Fruit fly (Drosophila melanogaster) whole organism, adult: ENCODE measurements around the gene Syx1A.

Experiments used
- CG11617 ChIP-seq: fragments of 200-800 bp; sonication (Bioruptor generic); optimal IDR thresholded peaks from 2 replicates; lab custom pipeline; 2017; ENCODE audit warnings: mild to moderate bottlenecking, missing biosample characterization, missing genetic modification reagents, missing genetic modification characterization
- CG12768 ChIP-seq: fragments of 200-800 bp; sonication (Bioruptor generic); optimal IDR thresholded peaks from 2 replicates; lab custom pipeline; 2017; ENCODE audit warnings: missing biosample characterization, missing genetic modification characterization, mild to moderate bottlenecking, moderate library complexity, missing genetic modification reagents
- CG14711 ChIP-seq: fragments of 200-800 bp; sonication (Bioruptor generic); optimal IDR thresholded peaks from 2 replicates; lab custom pipeline; 2018; ENCODE audit warnings: missing biosample characterization, mild to moderate bottlenecking, missing genetic modification characterization, moderate library complexity
- CG1620 ChIP-seq: fragments of 200-800 bp; sonication (Bioruptor generic); optimal IDR thresholded peaks from 2 replicates; lab custom pipeline; 2016; ENCODE audit warnings: missing biosample characterization, missing genetic modification characterization
- CG33017 ChIP-seq: fragments of 200-800 bp; sonication (Bioruptor generic); optimal IDR thresholded peaks from 2 replicates; lab custom pipeline; 2018; ENCODE audit warnings: missing biosample characterization, mild to moderate bottlenecking, missing genetic modification characterization, moderate library complexity
- CG5204 ChIP-seq: fragments of 200-800 bp; sonication (Bioruptor generic); optimal IDR thresholded peaks from 2 replicates; lab custom pipeline; 2016; ENCODE audit warnings: missing biosample characterization, missing genetic modification characterization
- CG7045 ChIP-seq: fragments of 200-800 bp; sonication (Bioruptor generic); optimal IDR thresholded peaks from 2 replicates; lab custom pipeline; 2017; ENCODE audit warnings: missing biosample characterization, mild to moderate bottlenecking, missing genetic modification characterization
- CG7101 ChIP-seq: fragments of 200-800 bp; sonication (Bioruptor generic); optimal IDR thresholded peaks from 2 replicates; lab custom pipeline; 2018; ENCODE audit warnings: missing biosample characterization, mild to moderate bottlenecking, missing genetic modification characterization, moderate library complexity
- Clk ChIP-seq: fragments of 200-800 bp; sonication (Bioruptor generic); optimal IDR thresholded peaks from 2 replicates; lab custom pipeline; 2017; ENCODE audit warnings: missing biosample characterization, missing genetic modification characterization
- Crg-1 ChIP-seq: fragments of 200-800 bp; sonication (Bioruptor generic); optimal IDR thresholded peaks from 2 replicates; lab custom pipeline; 2016; ENCODE audit warnings: missing biosample characterization, missing genetic modification characterization
- Hr96 ChIP-seq: fragments of 200-800 bp; sonication (Bioruptor generic); optimal IDR thresholded peaks from 2 replicates; lab custom pipeline; 2016; ENCODE audit warnings: missing biosample characterization, missing genetic modification characterization
- Mnt ChIP-seq: fragments of 200-800 bp; sonication (Bioruptor generic); optimal IDR thresholded peaks from 2 replicates; lab custom pipeline; 2016; ENCODE audit warnings: missing biosample characterization, mild to moderate bottlenecking, missing genetic modification characterization
- bab1 ChIP-seq: fragments of 200-800 bp; sonication (Bioruptor generic); optimal IDR thresholded peaks from 3 replicates; lab custom pipeline; 2019; ENCODE audit warnings: missing biosample characterization, mild to moderate bottlenecking, missing genetic modification characterization, moderate library complexity
- cic ChIP-seq: fragments of 200-800 bp; sonication (Bioruptor generic); optimal IDR thresholded peaks from 2 replicates; lab custom pipeline; 2017; ENCODE audit warnings: missing biosample characterization, mild to moderate bottlenecking, missing genetic modification characterization, moderate library complexity
- cnc ChIP-seq, 2 experiments: fragments of >200 bp; optimal IDR thresholded peaks; 2 replicates each; lab custom pipeline; 2017
- kay ChIP-seq: fragments of 200-800 bp; sonication (Bioruptor generic); peaks from one replicate; lab custom pipeline; 2016; ENCODE audit warnings: missing biosample characterization, missing genetic modification characterization, borderline replicate concordance
- ovo ChIP-seq: fragments of 200-800 bp; sonication (Bioruptor generic); optimal IDR thresholded peaks from 2 replicates; lab custom pipeline; 2016; ENCODE audit warnings: missing biosample characterization, missing genetic modification characterization
- pad ChIP-seq: fragments of 200-800 bp; sonication (Bioruptor generic); optimal IDR thresholded peaks from 3 replicates; lab custom pipeline; 2017; ENCODE audit warnings: missing biosample characterization, missing genetic modification characterization, mild to moderate bottlenecking, moderate library complexity, missing genetic modification reagents
- tj ChIP-seq: fragments of 200-800 bp; sonication (Bioruptor generic); optimal IDR thresholded peaks from 3 replicates; lab custom pipeline; 2017; ENCODE audit warnings: missing biosample characterization, mild to moderate bottlenecking, missing genetic modification characterization, moderate library complexity
- toe ChIP-seq: fragments of 200-800 bp; sonication (Bioruptor generic); optimal IDR thresholded peaks from 2 replicates; lab custom pipeline; 2016; ENCODE audit warnings: missing biosample characterization, missing genetic modification characterization

The Syx1A gene

DNA sequence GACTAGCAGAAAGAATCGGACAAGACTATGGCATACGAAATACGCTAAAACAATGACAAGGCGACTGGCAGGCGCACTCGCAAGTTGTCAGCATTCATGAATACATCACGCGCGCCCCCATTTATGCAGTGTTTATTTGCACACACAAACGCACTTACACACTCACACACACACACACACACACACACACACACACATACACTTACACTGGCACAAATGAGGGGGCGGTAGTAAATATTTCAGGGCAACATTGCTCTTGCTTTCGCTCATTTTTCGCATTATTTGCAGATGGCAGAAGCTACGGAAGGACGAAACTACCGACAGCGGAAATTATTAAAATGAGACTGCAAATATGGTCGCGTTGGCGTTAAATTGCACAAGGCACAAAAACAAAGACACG is 25.9 kb downstream of the Syx1A start:
- TF ChIP-seq Hr96 (GFP tag; lab: Kevin White, UChicago) = no peak
- TF ChIP-seq tj (GFP tag; lab: Kevin White, UChicago) = no peak
- TF ChIP-seq Mnt (GFP tag; lab: Kevin White, UChicago) = no peak
- TF ChIP-seq toe (GFP tag; lab: Kevin White, UChicago) = no peak
- no peak for TF ChIP-seq CG5204
- TF ChIP-seq cnc (optimal IDR thresholded peaks at IDR 0.05; lab: Kevin White, UChicago) = no peak
- TF ChIP-seq CG1620 (GFP tag; lab: Kevin White, UChicago) = no peak
- no peak for TF ChIP-seq Crg-1
- TF ChIP-seq bab1 (GFP tag; lab: Kevin White, UChicago) = no peak
- no peak for TF ChIP-seq ovo (GFP tag; lab: Kevin White, UChicago)
- no peak for TF ChIP-seq kay
- TF ChIP-seq cic (GFP tag; lab: Kevin White, UChicago) = no peak

- no peak for TF ChIP-seq pad (GFP tag; lab: Kevin White, UChicago)
- no peak for TF ChIP-seq ovo (GFP tag; lab: Kevin White, UChicago)
- peak; percentile 5 for TF ChIP-seq bab1 (GFP tag; lab: Kevin White, UChicago)
- no peak for TF ChIP-seq toe (GFP tag; lab: Kevin White, UChicago)
- no peak for TF ChIP-seq CG5204
- TF ChIP-seq CG11617 (GFP tag; lab: Kevin White, UChicago) = no peak
- no peak for TF ChIP-seq tj (GFP tag; lab: Kevin White, UChicago)
- no peak for TF ChIP-seq CG7101 (tag; lab: Kevin White, UChicago)
- TF ChIP-seq CG33017 = no peak
- TF ChIP-seq Mnt (GFP tag; lab: Kevin White, UChicago) = no peak
- TF ChIP-seq CG14711 = peak; percentile 16
- no peak for TF ChIP-seq Clk (GFP tag; lab: Kevin White, UChicago)
- peak; percentile 7 for TF ChIP-seq CG1620 (GFP tag; lab: Kevin White, UChicago)
- TF ChIP-seq CG7045 (GFP tag; lab: Kevin White, UChicago) = no peak
- TF ChIP-seq cnc (optimal IDR thresholded peaks at IDR 0.05; lab: Kevin White, UChicago) = no peak
- no peak for TF ChIP-seq cic (GFP tag; lab: Kevin White, UChicago)
- TF ChIP-seq Hr96 (GFP tag; lab: Kevin White, UChicago) = no peak
- no peak for TF ChIP-seq CG12768
- peak; percentile 34 for TF ChIP-seq kay
- TF ChIP-seq Crg-1 = no peak
Measured at dm6 chr3R:24079110-24079509, 26.5 kb downstream of the Syx1A start.

dm6 chr3R:24073703-24074102 is 31.9 kb downstream of the Syx1A start:
- no peak for TF ChIP-seq CG14711
- no peak for TF ChIP-seq Mnt (GFP tag; lab: Kevin White, UChicago)
- TF ChIP-seq Crg-1 = no peak
- no peak for TF ChIP-seq ovo (GFP tag; lab: Kevin White, UChicago)
- no peak for TF ChIP-seq pad (GFP tag; lab: Kevin White, UChicago)
- TF ChIP-seq CG7101 (tag; lab: Kevin White, UChicago) = no peak
- TF ChIP-seq cnc (optimal IDR thresholded peaks at IDR 0.05; lab: Kevin White, UChicago) = no peak
- no peak for TF ChIP-seq CG1620 (GFP tag; lab: Kevin White, UChicago)
- TF ChIP-seq Hr96 (GFP tag; lab: Kevin White, UChicago) = no peak
- no peak for TF ChIP-seq bab1 (GFP tag; lab: Kevin White, UChicago)
- no peak for TF ChIP-seq cic (GFP tag; lab: Kevin White, UChicago)
- no peak for TF ChIP-seq toe (GFP tag; lab: Kevin White, UChicago)
- no peak for TF ChIP-seq CG5204
- no peak for TF ChIP-seq CG12768
- no peak for TF ChIP-seq Clk (GFP tag; lab: Kevin White, UChicago)
- TF ChIP-seq CG7045 (GFP tag; lab: Kevin White, UChicago) = no peak
- no peak for TF ChIP-seq tj (GFP tag; lab: Kevin White, UChicago)
- TF ChIP-seq kay = no peak
- no peak for TF ChIP-seq CG11617 (GFP tag; lab: Kevin White, UChicago)
- no peak for TF ChIP-seq CG33017

DNA sequence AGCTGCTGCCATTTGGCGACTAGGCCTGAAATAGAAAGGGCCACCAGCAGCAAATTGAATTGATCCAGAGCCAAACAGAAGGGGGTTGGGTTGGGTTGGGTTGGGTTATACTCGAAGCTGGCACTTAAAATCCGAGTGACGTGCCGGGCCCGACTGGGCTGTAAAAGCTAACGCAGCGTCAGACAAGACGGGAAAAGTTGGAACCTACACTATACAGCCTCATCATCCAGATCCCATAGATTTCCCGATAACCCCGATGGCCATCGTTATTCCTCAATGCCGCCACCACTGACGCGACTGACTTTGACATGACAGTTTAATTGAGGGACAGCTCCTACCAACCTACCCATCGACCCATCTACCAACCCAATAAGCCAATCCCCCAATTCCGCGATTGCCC is 35.6 kb downstream of the Syx1A start:
- TF ChIP-seq CG11617 (GFP tag; lab: Kevin White, UChicago) = no peak

- no peak for TF ChIP-seq kay
- TF ChIP-seq tj (GFP tag; lab: Kevin White, UChicago) = no peak
- TF ChIP-seq Crg-1 = no peak
- no peak for TF ChIP-seq CG14711
Measured at dm6 chr3R:24068830-24069229, 36.7 kb downstream of the Syx1A start.

- TF ChIP-seq CG12768 = no peak
- TF ChIP-seq CG1620 (GFP tag; lab: Kevin White, UChicago) = no peak
- no peak for TF ChIP-seq Crg-1
- TF ChIP-seq CG5204 = no peak
- no peak for TF ChIP-seq CG33017
- TF ChIP-seq toe (GFP tag; lab: Kevin White, UChicago) = no peak
- TF ChIP-seq CG14711 = no peak
Measured at dm6 chr3R:24065718-24066117, 39.8 kb downstream of the Syx1A start.

- TF ChIP-seq cnc (optimal IDR thresholded peaks at IDR 0.05; lab: Kevin White, UChicago) = no peak
- TF ChIP-seq cic (GFP tag; lab: Kevin White, UChicago) = peak; percentile 81
- TF ChIP-seq CG7101 (tag; lab: Kevin White, UChicago) = peak; percentile 54
- TF ChIP-seq Mnt (GFP tag; lab: Kevin White, UChicago) = peak; percentile 40
- peak; percentile 6 for TF ChIP-seq CG14711
- peak; percentile 35 for TF ChIP-seq CG7045 (GFP tag; lab: Kevin White, UChicago)
- TF ChIP-seq CG33017 = no peak
- no peak for TF ChIP-seq CG12768
- TF ChIP-seq toe (GFP tag; lab: Kevin White, UChicago) = no peak
- peak; percentile 59 for TF ChIP-seq Clk (GFP tag; lab: Kevin White, UChicago)
- TF ChIP-seq kay = no peak
- peak; percentile 72 for TF ChIP-seq bab1 (GFP tag; lab: Kevin White, UChicago)
- peak; percentile 33 for TF ChIP-seq tj (GFP tag; lab: Kevin White, UChicago)
- TF ChIP-seq CG1620 (GFP tag; lab: Kevin White, UChicago) = peak; percentile 66
- peak; percentile 21 for TF ChIP-seq CG11617 (GFP tag; lab: Kevin White, UChicago)
- peak; percentile 49 for TF ChIP-seq Crg-1
- TF ChIP-seq pad (GFP tag; lab: Kevin White, UChicago) = no peak
- no peak for TF ChIP-seq ovo (GFP tag; lab: Kevin White, UChicago)
- no peak for TF ChIP-seq CG5204
- TF ChIP-seq Hr96 (GFP tag; lab: Kevin White, UChicago) = no peak
Measured at dm6 chr3R:24058041-24058440, 47.5 kb downstream of the Syx1A start, which contains the start of gene SMC1. Gene SMC1, plus strand, starts transcription at chr3R:24058287.
